Worm (Caenorhabditis elegans) whole organism, L4/young adult: ENCODE measurements around the gene T05A7.6.

ENCODE experiments used
- W03F9.2 ChIP-seq: fragments of 150-350 bp; optimal IDR thresholded peaks from 2 replicates; lab custom pipeline; 2014; ENCODE audit warnings: missing biosample characterization, missing genetic modification characterization
- dao-5 ChIP-seq: sonication (generic microtip); optimal IDR thresholded peaks from 2 replicates; lab custom pipeline; 2016; ENCODE audit warnings: missing genotype, missing genetic modification characterization, moderate library complexity, missing compliant biosample characterization
- him-1 ChIP-seq: sonication (generic microtip); optimal IDR thresholded peaks from 2 replicates; lab custom pipeline; 2016; ENCODE audit warnings: missing genotype, missing genetic modification reagents, missing genetic modification characterization, missing compliant biosample characterization

- TF ChIP-seq him-1 (tag; lab: Kevin White, UChicago) (no peak), dao-5 (tag; lab: Kevin White, UChicago) (no peak), W03F9.2 (no peak)
Observed at ce11 chrII:4683693-4684092, 12.1 kb upstream of the T05A7.6 start, which contains the start of gene sre-40.
